Worm (Caenorhabditis elegans) whole organism, L4 larva: Measurements from ENCODE around the gene dagl-2.

Experiments used
- F10B5.3 ChIP-seq: sonication (generic microtip); optimal IDR thresholded peaks from 2 replicates; lab custom pipeline; 2016; ENCODE audit warnings: mild to moderate bottlenecking, missing genetic modification characterization, missing compliant biosample characterization
- F44E2.7 ChIP-seq: fragments of 200-800 bp; sonication (Bioruptor generic); IDR thresholded peaks from 2 replicates; pipeline ENCODE4 v2.1.2; 2022; ENCODE audit warnings: missing genetic modification characterization, missing compliant biosample characterization
- T26A8.4 ChIP-seq: fragments of 200-800 bp; sonication (Bioruptor generic); IDR thresholded peaks from 2 replicates; pipeline ENCODE4 v1.3.6; 2022; ENCODE audit warnings: missing genetic modification characterization, missing compliant biosample characterization
- ZK546.5 ChIP-seq, 2 experiments: sonication (generic microtip); optimal IDR thresholded peaks; 2 replicates each; lab custom pipeline; 2017; ENCODE audit warnings: missing biosample characterization in 2 of 2, missing genetic modification characterization in 2 of 2
- ama-1 ChIP-seq: fragments of 150-350 bp; optimal IDR thresholded peaks from 2 replicates; lab custom pipeline; 2014; ENCODE audit warnings: inconsistent platforms, mixed read lengths
- ceh-44 ChIP-seq: fragments of 200-800 bp; sonication (Bioruptor generic); IDR thresholded peaks from 2 replicates; pipeline ENCODE4 v1.3.6; 2022; ENCODE audit warnings: missing genetic modification reagents, missing genetic modification characterization, missing compliant biosample characterization
- dmd-8 ChIP-seq: fragments of 200-800 bp; sonication (Bioruptor generic); IDR thresholded peaks from 2 replicates; pipeline ENCODE4 v1.3.6; 2022; ENCODE audit warnings: missing genetic modification characterization, missing compliant biosample characterization
- egl-43 ChIP-seq: fragments of 200-800 bp; sonication (Bioruptor generic); IDR thresholded peaks from 2 replicates; pipeline ENCODE4 v1.3.6; 2022; ENCODE audit warnings: missing genetic modification reagents, missing genetic modification characterization, missing compliant biosample characterization
- lim-7 ChIP-seq: fragments of 200-800 bp; sonication (Bioruptor generic); IDR thresholded peaks from 2 replicates; pipeline ENCODE4 v1.3.6; 2022; ENCODE audit warnings: missing genetic modification characterization, missing compliant biosample characterization
- lin-39 ChIP-seq: fragments of 150-350 bp; optimal IDR thresholded peaks from 2 replicates; lab custom pipeline; 2014; ENCODE audit warnings: missing biosample characterization, missing genetic modification reagents, missing genetic modification characterization
- madf-5 ChIP-seq, 2 experiments: fragments of 200-800 bp; sonication (Bioruptor generic); IDR thresholded peaks; 2 replicates each; pipeline ENCODE4 v1.3.6; 2022; ENCODE audit warnings: missing compliant biosample characterization in 2 of 2, missing genetic modification characterization in 2 of 2
- mep-1 ChIP-seq: fragments of 150-350 bp; sonication (generic microtip); optimal IDR thresholded peaks from 3 replicates; lab custom pipeline; 2014; ENCODE audit warnings: missing biosample characterization, missing genetic modification characterization
- mxl-2 ChIP-seq: fragments of 200-800 bp; sonication (Bioruptor generic); conservative IDR thresholded peaks from 2 replicates; pipeline ENCODE4 v1.3.6; 2022; ENCODE audit warnings: missing genetic modification reagents, missing genetic modification characterization, missing compliant biosample characterization
- nhr-25 ChIP-seq: sonication (generic microtip); optimal IDR thresholded peaks from 2 replicates; lab custom pipeline; 2017; ENCODE audit warnings: missing genetic modification characterization, mild to moderate bottlenecking, missing compliant biosample characterization, antibody characterized with exemption, moderate library complexity, borderline replicate concordance; ENCODE audit not compliant: insufficient read depth
- nhr-41 ChIP-seq: fragments of 200-800 bp; sonication (Bioruptor generic); IDR thresholded peaks from 2 replicates; pipeline ENCODE4 v1.3.6; 2022; ENCODE audit warnings: missing genetic modification reagents, missing genetic modification characterization, missing compliant biosample characterization
- nhr-48 ChIP-seq: sonication (generic microtip); optimal IDR thresholded peaks from 2 replicates; lab custom pipeline; 2016; ENCODE audit warnings: mild to moderate bottlenecking, missing genetic modification characterization, missing compliant biosample characterization
- nhr-77 ChIP-seq: fragments of 150-350 bp; optimal IDR thresholded peaks from 2 replicates; lab custom pipeline; 2014; ENCODE audit warnings: missing biosample characterization, missing genetic modification characterization
- php-3 ChIP-seq: fragments of 200-800 bp; sonication (Bioruptor generic); IDR thresholded peaks from 2 replicates; pipeline ENCODE4 v1.3.6; 2022; ENCODE audit warnings: missing genetic modification reagents, missing genetic modification characterization, missing compliant biosample characterization
- unc-62 ChIP-seq, 3 experiments: fragments of 150-350 bp in 1 of 3; sonication (generic microtip); optimal IDR thresholded peaks in 2 of 3; peaks in 1 of 3; 1 replicate in 1 of 3; 2 replicates in 2 of 3; lab custom pipeline; 2014 to 2017; ENCODE audit warnings: missing biosample characterization in 3 of 3, missing genetic modification characterization in 3 of 3, missing genetic modification reagents in 3 of 3, missing genotype in 1 of 3
- zag-1 ChIP-seq: fragments of 150-350 bp; optimal IDR thresholded peaks from 2 replicates; lab custom pipeline; 2014; ENCODE audit warnings: missing biosample characterization, missing genetic modification characterization
- zfp-3 ChIP-seq: fragments of 200-800 bp; sonication (Bioruptor generic); conservative IDR thresholded peaks from 2 replicates; pipeline ENCODE4 v1.3.6; 2022; ENCODE audit warnings: missing genetic modification reagents, missing genetic modification characterization, missing compliant biosample characterization
- ztf-7 ChIP-seq: fragments of 150-350 bp; optimal IDR thresholded peaks from 2 replicates; lab custom pipeline; 2014; ENCODE audit warnings: missing biosample characterization, missing genetic modification characterization

dagl-2 gene

DNA sequence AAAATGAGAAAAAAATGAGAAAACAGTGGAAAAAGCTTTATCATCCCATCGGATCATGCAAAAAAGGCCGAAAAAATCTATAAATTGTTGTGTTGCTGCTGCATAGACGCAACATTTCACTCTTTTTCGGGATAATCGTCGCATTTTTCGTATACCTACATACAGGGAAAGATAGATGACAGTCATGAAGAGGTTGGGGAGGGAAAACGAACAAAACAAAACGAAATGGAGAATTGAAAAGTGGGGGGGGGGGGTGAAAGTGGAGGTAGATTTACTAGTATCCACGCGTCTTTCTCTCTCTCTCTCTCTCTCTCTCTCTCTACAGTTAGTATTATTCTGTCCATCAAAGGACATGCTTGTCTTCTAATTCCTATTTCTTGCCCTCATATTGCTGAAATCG, 38.6 kb downstream of the dagl-2 start:
- TF ChIP-seq mep-1 (tag; lab: Kevin White, UChicago) (no peak), T26A8.4 (GFP tag; lab: Robert Waterston, UW) (no peak), F44E2.7 (no peak), egl-43 (GFP tag; lab: Robert Waterston, UW) (no peak)

DNA sequence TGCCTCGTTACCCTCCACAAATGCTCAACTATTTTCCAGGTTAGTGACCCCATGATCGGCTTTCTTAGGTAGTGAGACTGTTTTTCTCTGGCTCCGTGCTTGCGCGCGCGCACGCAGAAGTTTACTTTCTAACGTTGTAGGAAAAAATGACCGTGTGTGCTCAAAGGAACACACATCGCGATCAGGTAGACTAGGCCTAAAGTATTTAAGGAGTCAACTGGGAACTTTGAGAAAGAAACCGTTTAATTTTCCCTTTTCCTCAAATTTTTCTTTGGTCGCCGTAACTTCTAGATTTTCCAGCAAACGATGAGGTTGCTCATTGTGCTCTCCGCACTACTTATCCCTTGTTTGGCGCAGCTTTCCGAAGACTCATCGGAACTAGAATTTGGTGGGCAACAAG, 42.7 kb downstream of the dagl-2 start, which contains the start of gene idpp-1:
idpp-1 (plus strand) TSS at position 301 of the 400 bp plus-strand sequence.
- TF ChIP-seq ZK546.5 (tag; optimal IDR thresholded peaks at IDR 0.05; lab: Kevin White, UChicago) (no peak), ama-1 (lab: Kevin White, UChicago) (no peak), php-3 (GFP tag; lab: Robert Waterston, UW) (no peak), lim-7 (no peak), zfp-3 (GFP tag; lab: Robert Waterston, UW) (no peak), zag-1 (tag; lab: Kevin White, UChicago) (no peak), nhr-77 (tag; lab: Kevin White, UChicago) (no peak), madf-5 (GFP tag; IDR thresholded peaks at IDR 0.05; lab: Robert Waterston, UW) (no peak), nhr-41 (no peak), F10B5.3 (no peak), lin-39 (tag; lab: Kevin White, UChicago) (no peak), ztf-7 (tag; lab: Kevin White, UChicago) (no peak), ceh-44 (GFP tag; lab: Robert Waterston, UW) (no peak), nhr-48 (tag; lab: Kevin White, UChicago) (no peak)

DNA sequence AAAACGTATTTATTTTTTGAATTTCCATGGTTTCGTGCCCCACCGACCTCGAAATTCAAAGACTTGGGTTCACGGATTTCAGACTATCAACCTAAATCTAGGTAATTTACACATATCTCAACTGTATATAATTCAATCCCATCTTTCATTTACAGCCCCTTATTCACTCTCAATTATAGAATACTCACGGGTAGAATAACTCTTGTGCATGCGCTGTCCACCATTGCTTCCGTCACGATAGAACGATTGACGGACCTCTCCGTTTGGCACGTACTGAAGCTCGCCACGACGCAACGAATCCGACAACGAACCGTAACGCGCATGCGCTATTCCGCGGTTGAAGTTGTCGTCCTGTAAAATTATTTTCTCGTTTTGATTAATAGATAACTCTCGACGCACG, 54.4 kb downstream of the dagl-2 start:
- TF ChIP-seq unc-62 (GFP tag; optimal IDR thresholded peaks at IDR 0.05 in 1 of 2; lab: Kevin White, UChicago) = peak in 1 of 2 experiments; percentile 96
- TF ChIP-seq unc-62 (tag; optimal IDR thresholded peaks at IDR 0.05; lab: Kevin White, UChicago) = no peak
- TF ChIP-seq dmd-8 = no peak
- TF ChIP-seq mxl-2 (GFP tag; lab: Robert Waterston, UW) = no peak
- no peak for TF ChIP-seq nhr-25
